Fruit fly (Drosophila melanogaster): Measurements from ENCODE around the gene CG13308.
A peak's percentile ranks its signal among the peaks of the same experiment; 100 is the strongest.

CG13308 gene

DNA sequence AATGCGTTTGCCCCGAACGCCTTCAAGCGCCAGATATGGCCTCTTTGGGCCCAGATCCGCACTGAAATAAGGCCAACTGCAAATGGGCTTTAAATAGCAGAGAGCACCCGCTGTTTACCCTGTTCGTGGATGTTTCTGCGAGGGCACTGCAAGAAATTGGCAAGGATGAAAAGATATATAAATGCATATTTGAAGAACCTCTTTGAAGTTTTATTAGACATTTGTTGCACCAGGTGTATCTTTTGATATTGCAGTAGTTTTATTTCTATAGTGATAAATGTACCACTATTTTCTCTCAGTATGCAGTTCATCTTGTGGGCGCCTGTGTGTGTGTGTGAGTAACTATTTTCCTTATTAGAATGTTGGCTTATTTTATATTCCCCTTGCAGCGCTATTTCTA, 5.1 kb downstream of the CG13308 start (continued):
- TF ChIP-seq CG11294 (GFP tag; IDR thresholded peaks at IDR 0.05) (peak; percentile 78), CG6163 (GFP tag; IDR thresholded peaks at IDR 0.05) (peak; percentile 85), Eip75B (GFP tag; optimal IDR thresholded peaks at IDR 0.05) (peak; percentile 30), Smox (GFP tag; optimal IDR thresholded peaks at IDR 0.05) (no peak), salr (GFP tag; optimal IDR thresholded peaks at IDR 0.05) (peak in 1 of 2 experiments; percentile 53), lz (GFP tag; optimal IDR thresholded peaks at IDR 0.05) (peak; percentile 5), Gug (GFP tag; IDR thresholded peaks at IDR 0.05) (peak; percentile 60), Hr39 (GFP tag; optimal IDR thresholded peaks at IDR 0.05) (peak; percentile 10), CG11902 (GFP tag; optimal IDR thresholded peaks at IDR 0.05) (no peak), pdm3 (GFP tag; optimal IDR thresholded peaks at IDR 0.05) (peak; percentile 20), CG11762 (GFP tag; optimal IDR thresholded peaks at IDR 0.05; ENCODE audit: insufficient read depth) (no peak), Sox15 (GFP tag; optimal IDR thresholded peaks at IDR 0.05) (no peak), eg (GFP tag; IDR thresholded peaks at IDR 0.05) (peak; percentile 86), CG32006 (GFP tag; optimal IDR thresholded peaks at IDR 0.05) (peak; percentile 68), acj6 (GFP tag; optimal IDR thresholded peaks at IDR 0.05) (peak; percentile 39), Lpt (GFP tag; optimal IDR thresholded peaks at IDR 0.05) (peak; percentile 35), CG9139 (GFP tag; optimal IDR thresholded peaks at IDR 0.05) (peak; percentile 13), CG31627 (GFP tag; optimal IDR thresholded peaks at IDR 0.05) (no peak)

DNA sequence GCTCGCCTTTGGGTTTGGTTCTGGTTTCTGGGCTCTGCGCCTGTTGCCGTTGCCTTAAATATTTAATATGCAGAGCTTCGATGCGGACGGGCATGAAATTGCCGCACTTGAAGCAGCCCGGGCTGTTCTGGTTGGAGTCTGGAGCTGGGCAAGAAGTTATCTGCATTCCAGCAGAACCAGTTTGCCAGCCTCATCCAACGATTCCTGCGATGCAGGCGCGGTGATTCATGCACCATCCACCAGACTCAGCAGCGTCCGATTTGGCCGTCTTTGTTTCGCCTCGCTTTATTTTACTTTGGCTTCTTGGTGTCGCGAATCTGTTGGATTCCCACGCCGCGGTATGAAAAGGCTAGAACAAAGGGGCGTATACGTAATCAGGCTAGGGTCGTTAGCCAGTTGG, 11.1 kb downstream of the CG13308 start:
- TF ChIP-seq ss (GFP tag; optimal IDR thresholded peaks at IDR 0.05) (peak in 1 of 2 experiments; percentile 18), Met (GFP tag; optimal IDR thresholded peaks at IDR 0.05) (peak; percentile 7), Sox15 (GFP tag; optimal IDR thresholded peaks at IDR 0.05) (no peak), Eip78C (GFP tag) (peak; percentile 15), CG4318 (GFP tag; optimal IDR thresholded peaks at IDR 0.05) (no peak), CG6808 (GFP tag; optimal IDR thresholded peaks at IDR 0.05) (peak; percentile 6), CG6854 (GFP tag; optimal IDR thresholded peaks at IDR 0.05) (peak; percentile 34), achi (GFP tag; optimal IDR thresholded peaks at IDR 0.05) (no peak), Smox (GFP tag; optimal IDR thresholded peaks at IDR 0.05) (no peak), Sox102F (GFP tag; optimal IDR thresholded peaks at IDR 0.05) (peak; percentile 10)

DNA sequence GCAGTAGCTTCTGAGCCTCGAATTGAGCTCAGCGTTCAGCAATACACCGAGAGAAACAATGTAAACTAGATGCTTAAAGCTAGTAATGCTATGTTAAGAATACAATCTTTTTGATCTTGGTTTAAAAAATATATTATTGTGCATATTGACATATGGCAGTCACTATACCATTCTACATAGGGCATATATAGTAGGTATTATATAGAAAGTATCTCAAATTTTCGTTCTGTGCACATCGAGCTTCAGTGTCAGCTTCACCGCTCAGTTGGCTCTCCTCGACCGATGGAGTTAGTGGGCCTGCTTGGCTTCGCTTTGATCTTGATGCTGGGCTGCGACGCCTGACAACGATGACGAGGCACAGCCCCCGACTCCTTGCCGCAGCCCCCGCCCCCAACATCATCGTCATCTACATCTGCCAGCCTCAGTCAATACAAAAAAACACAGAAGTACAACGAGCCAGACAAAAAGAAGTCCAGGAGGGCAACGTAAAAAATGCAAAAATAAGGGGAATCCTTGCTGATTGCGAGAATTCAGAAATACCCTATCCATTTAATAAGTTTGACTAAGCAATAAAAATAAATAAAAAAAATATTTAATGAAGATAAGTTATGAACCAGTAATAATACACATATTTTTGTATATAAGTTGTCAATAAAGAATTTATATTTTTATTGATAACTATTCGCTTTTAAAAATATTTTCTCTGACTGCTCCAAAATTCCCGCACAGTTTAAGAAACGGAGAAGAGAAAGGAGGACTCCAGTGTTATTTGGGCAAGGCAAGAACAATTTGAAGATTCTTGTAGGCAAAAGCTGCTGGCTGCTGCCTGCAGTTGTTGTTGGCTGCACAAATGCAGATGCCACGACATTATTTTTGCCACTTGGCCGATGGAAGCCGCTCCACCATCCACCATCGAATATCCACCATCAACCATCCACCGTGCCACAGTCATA, 13.6 kb downstream of the CG13308 start:
- TF ChIP-seq fkh (GFP tag; optimal IDR thresholded peaks at IDR 0.05) (no peak), topi (GFP tag; optimal IDR thresholded peaks at IDR 0.05) (peak; percentile 89), fd85E (GFP tag; optimal IDR thresholded peaks at IDR 0.05) (peak; percentile 40), CG31627 (GFP tag; optimal IDR thresholded peaks at IDR 0.05) (peak; percentile 84), Ets21C (GFP tag; optimal IDR thresholded peaks at IDR 0.05) (peak; percentile 67), Smox (GFP tag; optimal IDR thresholded peaks at IDR 0.05) (peak; percentile 83), CG8632 (GFP tag; optimal IDR thresholded peaks at IDR 0.05) (peak; percentile 88), CG6163 (GFP tag; IDR thresholded peaks at IDR 0.05) (peak; percentile 96), OdsH (GFP tag; optimal IDR thresholded peaks at IDR 0.05) (peak; percentile 90), CG6276 (GFP tag; optimal IDR thresholded peaks at IDR 0.05) (peak; percentile 76), CG9139 (GFP tag; optimal IDR thresholded peaks at IDR 0.05) (peak; percentile 89), eg (GFP tag; IDR thresholded peaks at IDR 0.05) (peak; percentile 85), CG1621 (tag; optimal IDR thresholded peaks at IDR 0.05) (peak; percentile 91), pdm3 (GFP tag; optimal IDR thresholded peaks at IDR 0.05) (peak; percentile 89), Lpt (GFP tag; optimal IDR thresholded peaks at IDR 0.05) (peak; percentile 80), Eip75B (GFP tag; optimal IDR thresholded peaks at IDR 0.05) (peak; percentile 95), CG8319 (GFP tag; optimal IDR thresholded peaks at IDR 0.05) (peak; percentile 91), CG8119 (GFP tag; IDR thresholded peaks at IDR 0.05) (peak; percentile 90), Sox14 (GFP tag; optimal IDR thresholded peaks at IDR 0.05) (peak; percentile 92), CG6792 (GFP tag; optimal IDR thresholded peaks at IDR 0.05) (peak; percentile 92), CG15336 (GFP tag; IDR thresholded peaks at IDR 0.05) (peak; percentile 91), Eip93F (GFP tag; optimal IDR thresholded peaks at IDR 0.05) (peak; percentile 62), CG11762 (GFP tag; optimal IDR thresholded peaks at IDR 0.05; ENCODE audit: insufficient read depth) (peak; percentile 90), fd59A (GFP tag; optimal IDR thresholded peaks at IDR 0.05) (peak; percentile 93), dsx (GFP tag; optimal IDR thresholded peaks at IDR 0.05; ENCODE audit: poor library complexity, severe bottlenecking) (peak; percentile 95), acj6 (GFP tag; optimal IDR thresholded peaks at IDR 0.05) (peak; percentile 90), CG6854 (GFP tag; optimal IDR thresholded peaks at IDR 0.05) (peak; percentile 77), salr (GFP tag; optimal IDR thresholded peaks at IDR 0.05) (peak; percentile 73 to 89), net (GFP tag; optimal IDR thresholded peaks at IDR 0.05) (peak; percentile 87), dac (GFP tag; optimal IDR thresholded peaks at IDR 0.05) (peak; percentile 48)
